Fruit fly (Drosophila melanogaster): ENCODE results near the gene Brd8.

Gene Brd8

DNA sequence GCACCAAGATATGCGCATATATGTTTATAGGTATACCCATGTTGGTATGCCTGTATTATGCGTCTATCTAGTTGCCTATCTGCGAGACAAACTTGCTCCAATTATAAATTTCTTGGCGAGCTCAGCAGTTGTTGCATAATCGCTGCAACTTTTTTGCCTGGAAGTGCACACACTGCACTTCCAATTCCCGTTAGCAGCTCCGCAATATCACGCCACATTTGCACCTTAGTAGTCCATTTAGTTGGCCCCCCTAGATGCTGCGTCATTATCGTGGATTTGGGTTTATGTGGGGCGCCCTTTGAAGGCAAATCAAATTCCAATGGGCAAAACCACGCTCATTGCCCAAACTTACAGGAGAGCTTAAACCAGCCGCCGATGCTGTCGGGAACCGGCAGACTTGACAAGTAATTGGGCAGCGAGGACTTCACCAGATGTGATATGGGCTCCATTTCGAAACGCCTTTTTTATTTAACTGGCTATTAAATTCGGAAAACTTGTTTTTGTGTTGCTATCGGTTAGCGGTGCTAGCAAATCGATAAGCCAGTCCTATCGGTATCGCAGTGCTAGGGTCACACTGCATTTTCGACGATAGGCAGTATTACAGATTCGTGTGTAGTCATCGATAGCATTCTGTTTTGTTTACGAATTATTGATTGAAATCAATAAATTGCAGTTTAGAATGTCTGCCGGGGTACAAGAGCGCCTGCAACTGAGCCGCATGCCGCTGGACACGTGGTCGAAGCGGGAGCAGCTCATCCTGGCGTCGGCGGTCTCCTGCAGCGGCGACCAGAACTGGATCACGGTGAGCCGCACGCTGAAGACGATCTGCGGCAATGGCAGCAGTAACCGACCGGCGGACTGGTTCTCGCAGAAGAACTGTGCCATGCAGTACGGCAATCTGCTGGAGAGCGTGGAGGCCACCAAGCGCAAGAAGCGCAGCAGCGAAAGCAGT, at the start of gene Brd8, which contains the start of gene Cisd2:
TSS of gene Brd8 (plus strand) at position 595 of the 952 bp plus-strand sequence.
TSS of gene Cisd2 (minus strand) at position 538 of the 952 bp plus-strand sequence.
- peak; percentile 69 for TF ChIP-seq Sin3A (optimal IDR thresholded peaks at IDR 0.05)
- TF ChIP-seq Sry-δ (GFP tag; optimal IDR thresholded peaks at IDR 0.05) = peak; percentile 95
- TF ChIP-seq rib (GFP tag; IDR thresholded peaks at IDR 0.05) = no peak
- TF ChIP-seq Fer1 (GFP tag; optimal IDR thresholded peaks at IDR 0.05) = peak; percentile 43
- peak; percentile 38 for TF ChIP-seq CG10267 (tag; optimal IDR thresholded peaks at IDR 0.05)
- no peak for TF ChIP-seq nom (GFP tag; optimal IDR thresholded peaks at IDR 0.05)
- peak; percentile 29 for TF ChIP-seq repo (GFP tag; optimal IDR thresholded peaks at IDR 0.05)
- TF ChIP-seq CG34422 (GFP tag; IDR thresholded peaks at IDR 0.05) = peak; percentile 47; the same call in 1 of the 3 replicates
- TF ChIP-seq CG30020 (tag; optimal IDR thresholded peaks at IDR 0.05) = peak; percentile 29
- peak; percentile 92 for TF ChIP-seq CG16813 (GFP tag; IDR thresholded peaks at IDR 0.05; ENCODE audit: partially characterized antibody)
- peak; percentile 86 for TF ChIP-seq onecut (GFP tag; IDR thresholded peaks at IDR 0.05)
- no peak for TF ChIP-seq CG17385 (GFP tag; optimal IDR thresholded peaks at IDR 0.05)
- TF ChIP-seq p53 (GFP tag; optimal IDR thresholded peaks at IDR 0.05) = no peak
- TF ChIP-seq chn (GFP tag; optimal IDR thresholded peaks at IDR 0.05) = no peak
- TF ChIP-seq Ssrp (tag; optimal IDR thresholded peaks at IDR 0.05) = no peak
- no peak for TF ChIP-seq prd (optimal IDR thresholded peaks at IDR 0.05)
- 0 out of 3 replicates have a peak, but pooled peaks have one; percentile 4 for TF ChIP-seq prd (GFP tag; IDR thresholded peaks at IDR 0.05)
- no peak for TF ChIP-seq Dip2 (GFP tag; IDR thresholded peaks at IDR 0.05)
- peak; percentile 63 for TF ChIP-seq CHES-1-like (GFP tag; optimal IDR thresholded peaks at IDR 0.05)
- peak; percentile 84 for TF ChIP-seq CG15514 (GFP tag; optimal IDR thresholded peaks at IDR 0.05)
- peak; percentile 97 for TF ChIP-seq Bgb (GFP tag; IDR thresholded peaks at IDR 0.05; ENCODE audit: partially characterized antibody)
- TF ChIP-seq gem (tag; optimal IDR thresholded peaks at IDR 0.05) = no peak
- TF ChIP-seq corto (GFP tag; optimal IDR thresholded peaks at IDR 0.05) = no peak
- peak; percentile 36 for TF ChIP-seq Ets65A (GFP tag)
- TF ChIP-seq Fer3 (tag; optimal IDR thresholded peaks at IDR 0.05) = no peak
- TF ChIP-seq Dek (tag; optimal IDR thresholded peaks at IDR 0.05) = no peak
- TF ChIP-seq sna (GFP tag; IDR thresholded peaks at IDR 0.05; ENCODE audit: partially characterized antibody) = peak; percentile 87
- TF ChIP-seq CG2875 (GFP tag; optimal IDR thresholded peaks at IDR 0.05) = no peak
- peak; percentile 31 for TF ChIP-seq Abd-B (GFP tag; optimal IDR thresholded peaks at IDR 0.05)
- TF ChIP-seq CG2116 (GFP tag; optimal IDR thresholded peaks at IDR 0.05) = peak; percentile 90
- TF ChIP-seq Sry-β (GFP tag; optimal IDR thresholded peaks at IDR 0.05) = no peak
- no peak for TF ChIP-seq CG6854 (GFP tag; optimal IDR thresholded peaks at IDR 0.05)
- no peak for TF ChIP-seq Hmr (GFP tag; optimal IDR thresholded peaks at IDR 0.05)
- peak in 1 of 2 experiments; percentile 94 for TF ChIP-seq Pdp1 (GFP tag; optimal IDR thresholded peaks at IDR 0.05)
- TF ChIP-seq fd64A (GFP tag; optimal IDR thresholded peaks at IDR 0.05) = no peak
- TF ChIP-seq Hmx (GFP tag; optimal IDR thresholded peaks at IDR 0.05) = no peak
- peak; percentile 91 for TF ChIP-seq pzg (GFP tag; optimal IDR thresholded peaks at IDR 0.05)
- TF ChIP-seq fru (optimal IDR thresholded peaks at IDR 0.05) = no peak
- TF ChIP-seq HLH4C (GFP tag; IDR thresholded peaks at IDR 0.05; ENCODE audit: partially characterized antibody) = peak; percentile 98
- TF ChIP-seq CG7786 (GFP tag; optimal IDR thresholded peaks at IDR 0.05) = no peak
- no peak for TF ChIP-seq Sox100B (GFP tag; optimal IDR thresholded peaks at IDR 0.05)
- TF ChIP-seq dimm (GFP tag; IDR thresholded peaks at IDR 0.05) = no peak
- TF ChIP-seq schlank (tag; optimal IDR thresholded peaks at IDR 0.05) = no peak
- peak; percentile 96 for TF ChIP-seq hb (GFP tag; IDR thresholded peaks at IDR 0.05; ENCODE audit: partially characterized antibody)
- 0 out of 2 replicates have a peak, but pooled peaks have one; percentile 27 for TF ChIP-seq sob (GFP tag; IDR thresholded peaks at IDR 0.05)
- peak; percentile 6 for TF ChIP-seq CG13894 (tag; optimal IDR thresholded peaks at IDR 0.05)
- TF ChIP-seq CG34376 (GFP tag; optimal IDR thresholded peaks at IDR 0.05) = no peak
- TF ChIP-seq MESR4 (GFP tag; optimal IDR thresholded peaks at IDR 0.05) = peak; percentile 78
